Worm (Caenorhabditis elegans): Measurements from ENCODE around the gene ccep-135.

DNA sequence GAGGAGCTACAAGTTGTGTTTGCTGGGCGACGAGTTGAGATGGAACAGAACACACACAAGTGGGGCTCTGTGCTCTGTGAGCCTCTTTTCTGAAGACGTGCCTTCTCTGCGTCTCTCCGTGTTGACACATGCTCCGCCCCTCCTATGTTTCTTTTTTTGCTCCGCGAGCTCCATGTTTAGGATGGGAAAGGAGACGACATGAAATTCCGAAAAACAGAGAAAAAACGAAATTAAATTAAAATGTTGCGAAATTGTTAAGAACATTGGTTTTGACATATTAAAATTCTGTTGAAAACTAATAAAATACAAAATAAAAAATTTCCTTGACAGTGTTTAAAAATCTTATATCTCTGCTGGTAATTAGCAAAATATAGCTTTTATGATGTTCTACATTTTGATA is 47.5 kb downstream of the ccep-135 start, which contains the start of gene mec-12:
- TF ChIP-seq ceh-16 (tag; optimal IDR thresholded peaks at IDR 0.05) (no peak), nhr-25 (tag; optimal IDR thresholded peaks at IDR 0.05) (no peak), pqm-1 (tag; optimal IDR thresholded peaks at IDR 0.05) (no peak), ceh-82 (tag; optimal IDR thresholded peaks at IDR 0.05) (no peak)

Measured in whole organism, L3 larva.